Worm (Caenorhabditis elegans) whole organism, L4 larva: Measurements from ENCODE around the gene T24C4.10.

Experiments used
- Y105C5A.15 ChIP-seq: fragments of 200-800 bp; sonication (Bioruptor generic); IDR thresholded peaks from 2 replicates; pipeline ENCODE4 v1.3.6; 2022; ENCODE audit warnings: missing genetic modification characterization, missing compliant biosample characterization
- Y48G9A.11 ChIP-seq: fragments of 200-800 bp; sonication (Bioruptor generic); IDR thresholded peaks from 2 replicates; pipeline ENCODE4 v1.3.6; 2022; ENCODE audit warnings: missing genetic modification reagents, missing genetic modification characterization, missing compliant biosample characterization
- ZK337.2 ChIP-seq: fragments of 200-800 bp; sonication (Bioruptor generic); IDR thresholded peaks from 2 replicates; pipeline ENCODE4 v1.3.6; 2022; ENCODE audit warnings: missing genetic modification reagents, missing genetic modification characterization, missing compliant biosample characterization
- aha-1 ChIP-seq: fragments of 150-350 bp; peaks from one replicate; lab custom pipeline; 2014; ENCODE audit warnings: missing biosample characterization, missing genetic modification characterization
- arid-1 ChIP-seq: fragments of 200-800 bp; sonication (Bioruptor generic); conservative IDR thresholded peaks from 2 replicates; pipeline ENCODE4 v1.3.6; 2022; ENCODE audit warnings: missing genetic modification reagents, missing genetic modification characterization, missing compliant biosample characterization
- attf-4 ChIP-seq: sonication (generic microtip); optimal IDR thresholded peaks from 3 replicates; lab custom pipeline; 2017; ENCODE audit warnings: missing biosample characterization, missing genetic modification characterization
- cey-2 ChIP-seq: sonication (generic microtip); optimal IDR thresholded peaks from 3 replicates; lab custom pipeline; 2017; ENCODE audit warnings: missing genetic modification characterization, mild to moderate bottlenecking, missing compliant biosample characterization, antibody characterized with exemption, borderline replicate concordance; ENCODE audit not compliant: insufficient read depth
- daf-16 ChIP-seq, 3 experiments: sonication (generic microtip); optimal IDR thresholded peaks; 2 replicates each; lab custom pipeline; 2016 to 2017; ENCODE audit warnings: missing genetic modification characterization in 3 of 3, missing genetic modification reagents in 3 of 3, mild to moderate bottlenecking in 2 of 3, missing compliant biosample characterization in 2 of 3, missing biosample characterization in 1 of 3, moderate library complexity in 1 of 3
- daf-19 ChIP-seq: fragments of 200-800 bp; sonication (Bioruptor generic); conservative IDR thresholded peaks from 2 replicates; pipeline ENCODE4 v1.3.6; 2022; ENCODE audit warnings: missing genetic modification characterization, missing compliant biosample characterization
- dmd-6 ChIP-seq: fragments of 200-800 bp; sonication (Bioruptor generic); IDR thresholded peaks from 2 replicates; pipeline ENCODE4 v1.3.6; 2022; ENCODE audit warnings: missing genetic modification reagents, missing genetic modification characterization, missing compliant biosample characterization
- dmd-8 ChIP-seq: fragments of 200-800 bp; sonication (Bioruptor generic); IDR thresholded peaks from 2 replicates; pipeline ENCODE4 v1.3.6; 2022; ENCODE audit warnings: missing genetic modification characterization, missing compliant biosample characterization
- dpl-1 ChIP-seq: fragments of 150-350 bp; optimal IDR thresholded peaks from 2 replicates; lab custom pipeline; 2014; ENCODE audit warnings: missing biosample characterization, missing genetic modification reagents, missing genetic modification characterization
- dve-1 ChIP-seq: sonication (generic microtip); optimal IDR thresholded peaks from 2 replicates; lab custom pipeline; 2017; ENCODE audit warnings: antibody characterized with exemption, mild to moderate bottlenecking, missing genetic modification characterization, missing compliant biosample characterization; ENCODE audit not compliant: insufficient read depth
- fos-1 ChIP-seq: fragments of 150-350 bp; optimal IDR thresholded peaks from 2 replicates; lab custom pipeline; 2014; ENCODE audit warnings: missing biosample characterization, missing genetic modification characterization
- hlh-11 ChIP-seq: fragments of 200-800 bp; sonication (Bioruptor generic); optimal IDR thresholded peaks from 2 replicates; lab custom pipeline; 2018; ENCODE audit warnings: mild to moderate bottlenecking, missing genetic modification characterization, missing compliant biosample characterization
- lin-38 ChIP-seq: fragments of 200-800 bp; sonication (Bioruptor generic); IDR thresholded peaks from 2 replicates; pipeline ENCODE4 v1.3.6; 2022; ENCODE audit warnings: missing genetic modification reagents, missing genetic modification characterization, missing compliant biosample characterization
- lsy-2 ChIP-seq, 2 experiments: fragments of 150-350 bp in 1 of 2; sonication (generic microtip) in 1 of 2; optimal IDR thresholded peaks; 2 replicates each; lab custom pipeline; 2014 to 2017; ENCODE audit warnings: missing biosample characterization in 2 of 2, missing genetic modification characterization in 2 of 2
- madf-9 ChIP-seq: fragments of 200-800 bp; sonication (Bioruptor generic); conservative IDR thresholded peaks from 2 replicates; pipeline ENCODE4 v1.3.6; 2022; ENCODE audit warnings: missing genetic modification reagents, missing genetic modification characterization, missing compliant biosample characterization
- mdl-1 ChIP-seq, 2 experiments: fragments of 150-350 bp in 1 of 2; sonication (generic microtip) in 1 of 2; optimal IDR thresholded peaks; 2 replicates each; lab custom pipeline; 2014 to 2017; ENCODE audit warnings: missing biosample characterization in 2 of 2, missing genetic modification characterization in 2 of 2
- mep-1 ChIP-seq: fragments of 150-350 bp; sonication (generic microtip); optimal IDR thresholded peaks from 3 replicates; lab custom pipeline; 2014; ENCODE audit warnings: missing biosample characterization, missing genetic modification characterization
- mes-2 ChIP-seq: sonication (generic microtip); optimal IDR thresholded peaks from 2 replicates; lab custom pipeline; 2016; ENCODE audit warnings: missing genotype, mild to moderate bottlenecking, missing genetic modification characterization, missing compliant biosample characterization; ENCODE audit not compliant: poor library complexity, severe bottlenecking
- nhr-28 ChIP-seq: fragments of 150-350 bp; optimal IDR thresholded peaks from 2 replicates; lab custom pipeline; 2014; ENCODE audit warnings: missing biosample characterization, missing genetic modification characterization
- nhr-41 ChIP-seq: fragments of 200-800 bp; sonication (Bioruptor generic); IDR thresholded peaks from 2 replicates; pipeline ENCODE4 v1.3.6; 2022; ENCODE audit warnings: missing genetic modification reagents, missing genetic modification characterization, missing compliant biosample characterization
- nhr-48 ChIP-seq: sonication (generic microtip); optimal IDR thresholded peaks from 2 replicates; lab custom pipeline; 2016; ENCODE audit warnings: mild to moderate bottlenecking, missing genetic modification characterization, missing compliant biosample characterization
- nhr-6 ChIP-seq: fragments of 150-350 bp; optimal IDR thresholded peaks from 2 replicates; lab custom pipeline; 2014; ENCODE audit warnings: missing biosample characterization, missing genetic modification characterization
- pha-4 ChIP-seq, 2 experiments: fragments of 150-350 bp in 1 of 2; fragments of 200-800 bp in 1 of 2; sonication (Bioruptor generic) in 1 of 2; IDR thresholded peaks in 1 of 2; optimal IDR thresholded peaks in 1 of 2; 2 replicates each; pipeline versions ENCODE4 v1.3.6 to Lab custom; 2014 to 2022; ENCODE audit warnings: missing genetic modification characterization in 2 of 2, missing genetic modification reagents in 2 of 2, missing biosample characterization in 1 of 2, missing compliant biosample characterization in 1 of 2
- pqm-1 ChIP-seq: sonication (generic microtip); optimal IDR thresholded peaks from 2 replicates; lab custom pipeline; 2017; ENCODE audit warnings: missing biosample characterization, missing genetic modification characterization
- skn-1 ChIP-seq: fragments of 150-350 bp; optimal IDR thresholded peaks from 2 replicates; lab custom pipeline; 2014; ENCODE audit warnings: missing biosample characterization, missing genetic modification characterization
- snpc-1.2 ChIP-seq: fragments of 200-800 bp; sonication (Bioruptor generic); IDR thresholded peaks from 2 replicates; pipeline ENCODE4 v1.3.6; 2022; ENCODE audit warnings: missing genetic modification reagents, missing genetic modification characterization, missing compliant biosample characterization
- unc-130 ChIP-seq: sonication (generic microtip); optimal IDR thresholded peaks from 2 replicates; lab custom pipeline; 2016; ENCODE audit warnings: missing genetic modification reagents, missing genetic modification characterization, missing compliant biosample characterization
- unc-62 ChIP-seq, 3 experiments: fragments of 150-350 bp in 1 of 3; sonication (generic microtip); optimal IDR thresholded peaks in 2 of 3; peaks in 1 of 3; 1 replicate in 1 of 3; 2 replicates in 2 of 3; lab custom pipeline; 2014 to 2017; ENCODE audit warnings: missing biosample characterization in 3 of 3, missing genetic modification characterization in 3 of 3, missing genetic modification reagents in 3 of 3, missing genotype in 1 of 3
- vab-7 ChIP-seq: fragments of 200-800 bp; sonication (Bioruptor generic); IDR thresholded peaks from 2 replicates; pipeline ENCODE4 v1.3.6; 2022; ENCODE audit warnings: missing genetic modification reagents, missing genetic modification characterization, missing compliant biosample characterization
- zip-2 ChIP-seq: fragments of 150-350 bp; optimal IDR thresholded peaks from 2 replicates; lab custom pipeline; 2014; ENCODE audit warnings: missing biosample characterization, missing genetic modification characterization
- ztf-11 ChIP-seq: fragments of 150-350 bp; optimal IDR thresholded peaks from 2 replicates; lab custom pipeline; 2014; ENCODE audit warnings: missing biosample characterization, missing genetic modification characterization
- ztf-7 ChIP-seq: fragments of 150-350 bp; optimal IDR thresholded peaks from 2 replicates; lab custom pipeline; 2014; ENCODE audit warnings: missing biosample characterization, missing genetic modification characterization

The T24C4.10 gene

DNA sequence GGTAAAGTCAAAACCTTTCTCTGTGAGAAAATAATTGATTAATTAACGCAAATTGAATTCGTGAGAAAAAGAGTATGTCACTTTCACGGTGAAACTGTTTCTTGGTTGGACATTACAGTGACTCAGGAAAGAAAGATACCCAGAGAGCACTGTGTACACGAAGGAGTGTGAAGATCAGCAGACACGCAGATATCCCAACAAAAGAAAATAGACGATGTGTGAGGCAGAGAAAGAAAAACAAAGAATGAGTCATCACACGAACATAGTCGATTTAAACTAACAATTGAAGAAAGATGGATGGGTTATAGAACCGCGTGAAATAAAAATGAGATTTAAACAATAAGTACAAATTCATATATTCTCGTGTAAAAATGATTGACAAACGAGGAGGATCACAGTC, 16.9 kb upstream of the T24C4.10 start (continued):
- TF ChIP-seq zip-2, result no peak
- TF ChIP-seq unc-130 (GFP tag; lab: Kevin White, UChicago), result no peak
- no peak for TF ChIP-seq attf-4 (tag; lab: Kevin White, UChicago)
- no peak for TF ChIP-seq snpc-1.2 (GFP tag; lab: Robert Waterston, UW)
- no peak for TF ChIP-seq arid-1
- TF ChIP-seq cey-2 (tag; lab: Kevin White, UChicago), result no peak
- TF ChIP-seq nhr-6 (tag; lab: Kevin White, UChicago), result peak; percentile 62
- TF ChIP-seq aha-1 (tag; lab: Kevin White, UChicago), result no peak
- TF ChIP-seq ztf-11, result no peak
- TF ChIP-seq skn-1 (tag; lab: Kevin White, UChicago), result no peak
- TF ChIP-seq, all 104 proteins: peak for 8

DNA sequence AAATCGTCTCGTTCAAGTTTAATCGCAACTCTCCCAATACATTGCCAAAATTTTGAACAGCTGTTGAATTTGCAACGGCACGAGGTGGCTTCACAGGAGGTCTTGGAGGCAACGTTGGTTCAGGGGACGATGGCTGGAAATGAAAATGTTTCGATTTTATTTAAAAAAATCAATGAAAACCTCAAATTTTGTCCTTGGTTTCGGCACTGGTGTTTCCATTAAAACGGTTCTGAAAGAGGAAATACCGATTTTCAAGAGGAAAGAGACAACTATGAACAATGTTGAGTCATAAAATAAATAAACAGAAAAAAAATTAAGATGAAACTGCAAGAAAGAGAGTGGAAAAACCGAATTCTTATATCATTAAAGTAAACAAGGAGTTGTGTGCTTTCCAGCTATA, 16.3 kb upstream of the T24C4.10 start, which contains the start of gene F23H11.4:
TSS of gene F23H11.4 (minus strand) at position 229 of the 400 bp plus-strand sequence.
- TF ChIP-seq lsy-2 (tag; optimal IDR thresholded peaks at IDR 0.05; lab: Kevin White, UChicago) (no peak), aha-1 (tag; lab: Kevin White, UChicago) (peak; percentile 73)

DNA sequence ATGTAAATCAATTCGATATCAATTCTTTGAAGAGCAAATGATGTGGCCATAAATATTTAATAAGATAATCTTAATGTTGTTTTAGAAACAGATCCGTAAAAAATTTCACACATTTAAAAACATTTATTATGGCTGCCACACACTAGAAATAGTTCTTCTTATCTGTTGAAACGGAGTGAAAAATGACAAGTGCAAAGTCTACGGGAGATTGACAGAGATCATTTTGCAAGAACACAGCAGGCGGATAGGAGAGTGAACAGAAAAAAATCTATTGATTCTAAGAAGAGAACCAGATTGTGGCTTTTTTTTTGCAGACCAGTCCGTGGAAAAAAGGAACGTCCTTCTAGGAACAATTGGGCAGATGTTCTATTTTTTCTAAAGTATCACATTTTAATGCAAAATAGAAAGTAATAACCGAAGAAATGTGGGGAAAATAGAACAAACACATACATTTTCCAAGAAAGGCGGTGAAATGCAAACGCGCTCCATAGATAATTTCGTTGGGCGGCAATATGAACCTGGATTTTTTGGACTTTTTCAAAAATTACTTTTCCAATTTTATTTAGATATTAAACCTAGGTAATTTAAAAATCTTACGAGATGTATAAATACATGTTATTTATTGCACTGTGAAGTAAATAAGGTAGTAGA, 10.7 kb upstream of the T24C4.10 start:
- TF ChIP-seq pqm-1 (tag; lab: Kevin White, UChicago) (peak; percentile 19), lin-38 (GFP tag; lab: Robert Waterston, UW) (peak; percentile 92), mdl-1 (tag; optimal IDR thresholded peaks at IDR 0.05; lab: Kevin White, UChicago) (no peak), mep-1 (tag; lab: Kevin White, UChicago) (peak; percentile 6), pha-4 (GFP tag; IDR thresholded peaks at IDR 0.05; lab: Robert Waterston, UW) (no peak), pha-4 (tag; optimal IDR thresholded peaks at IDR 0.05; lab: Kevin White, UChicago) (peak; percentile 0), nhr-48 (tag; lab: Kevin White, UChicago) (peak; percentile 14), hlh-11 (tag; lab: Kevin White, UChicago) (peak; percentile 38), fos-1 (tag; lab: Kevin White, UChicago) (no peak), lsy-2 (tag; optimal IDR thresholded peaks at IDR 0.05; lab: Kevin White, UChicago) (peak in 1 of 2 experiments; percentile 33), mes-2 (tag; lab: Kevin White, UChicago) (peak; percentile 26), ZK337.2 (GFP tag; lab: Robert Waterston, UW) (no peak), daf-16 (GFP tag; optimal IDR thresholded peaks at IDR 0.05; lab: Kevin White, UChicago) (no peak), daf-16 (tag; optimal IDR thresholded peaks at IDR 0.05; lab: Kevin White, UChicago) (peak; percentile 17), madf-9 (GFP tag; lab: Robert Waterston, UW) (no peak), Y105C5A.15 (GFP tag; lab: Robert Waterston, UW) (no peak), dmd-6 (GFP tag; lab: Robert Waterston, UW) (peak; percentile 54), Y48G9A.11 (GFP tag; lab: Robert Waterston, UW) (peak; percentile 20; the same call in 1 of the 2 replicates), dve-1 (tag; lab: Kevin White, UChicago) (peak; percentile 27), nhr-28 (tag; lab: Kevin White, UChicago) (peak; percentile 5), dpl-1 (peak; percentile 70), daf-19 (GFP tag; lab: Robert Waterston, UW) (0 out of 2 replicates have a peak, but pooled peaks have one; percentile 34), unc-62 (GFP tag; optimal IDR thresholded peaks at IDR 0.05 in 1 of 2; lab: Kevin White, UChicago) (peak in 1 of 2 experiments; percentile 87), unc-62 (tag; optimal IDR thresholded peaks at IDR 0.05; lab: Kevin White, UChicago) (no peak), vab-7 (GFP tag; lab: Robert Waterston, UW) (no peak), aha-1 (tag; lab: Kevin White, UChicago) (peak; percentile 98)

DNA sequence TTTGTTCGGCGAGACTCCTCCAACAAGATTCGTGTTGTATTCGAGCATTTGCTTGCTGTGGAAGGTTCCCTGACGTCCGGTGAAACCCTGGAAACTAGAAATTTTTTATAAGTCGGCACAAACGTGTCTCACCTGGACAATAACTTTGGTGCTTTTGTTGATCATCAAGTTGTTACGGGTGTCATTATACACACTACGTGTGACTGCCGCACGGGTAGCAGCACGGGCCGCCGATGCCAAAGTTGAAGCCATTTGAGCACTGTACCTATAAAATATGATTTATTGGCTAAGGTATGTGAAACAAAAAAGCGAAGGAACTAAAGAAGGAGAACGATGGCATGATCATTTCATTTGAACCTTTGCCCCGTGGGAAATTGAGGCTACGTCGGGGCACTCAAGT, 10.1 kb upstream of the T24C4.10 start, which contains the start of gene sucl-2:
TSS of gene sucl-2 (minus strand) at position 265 of the 400 bp plus-strand sequence.
- TF ChIP-seq lin-38 (GFP tag; lab: Robert Waterston, UW) (no peak), dmd-6 (GFP tag; lab: Robert Waterston, UW) (no peak), nhr-41 (GFP tag; lab: Robert Waterston, UW) (no peak), dmd-8 (GFP tag; lab: Robert Waterston, UW) (0 out of 2 replicates have a peak, but pooled peaks have one; percentile 51), ztf-7 (no peak), hlh-11 (tag; lab: Kevin White, UChicago) (no peak)
